Worm (Caenorhabditis elegans) whole organism, young adult: ENCODE measurements around the gene Y44A6D.5.

Source experiments
- F49E8.2 ChIP-seq: sonication (generic microtip); optimal IDR thresholded peaks from 3 replicates; lab custom pipeline; 2017; ENCODE audit warnings: missing genetic modification characterization, mild to moderate bottlenecking, missing compliant biosample characterization, antibody characterized with exemption, moderate library complexity; ENCODE audit not compliant: insufficient read depth
- ama-1 ChIP-seq, 3 experiments: fragments of 150-350 bp in 1 of 3; sonication (generic microtip) in 2 of 3; optimal IDR thresholded peaks; 2 replicates each; lab custom pipeline; 2014 to 2018; ENCODE audit warnings: missing biosample characterization in 2 of 3, missing genetic modification characterization in 2 of 3, missing genetic modification reagents in 2 of 3
- ccch-3 ChIP-seq: fragments of 200-800 bp; sonication (Bioruptor generic); optimal IDR thresholded peaks from 2 replicates; lab custom pipeline; 2018; ENCODE audit warnings: mild to moderate bottlenecking, missing genetic modification characterization, missing compliant biosample characterization
- hlh-26 ChIP-seq: fragments of 200-800 bp; sonication (Bioruptor generic); conservative IDR thresholded peaks from 2 replicates; pipeline ENCODE4 v1.3.6; 2022; ENCODE audit warnings: missing genetic modification reagents, missing genetic modification characterization, missing compliant biosample characterization
- lsl-1 ChIP-seq: fragments of 200-800 bp; sonication (Bioruptor generic); optimal IDR thresholded peaks from 2 replicates; lab custom pipeline; 2018; ENCODE audit warnings: mild to moderate bottlenecking, missing genetic modification characterization, moderate library complexity, missing compliant biosample characterization
- nfya-1 ChIP-seq: sonication (generic microtip); optimal IDR thresholded peaks from 2 replicates; lab custom pipeline; 2017; ENCODE audit warnings: antibody characterized with exemption, missing compliant biosample characterization, missing genetic modification characterization, borderline replicate concordance; ENCODE audit not compliant: insufficient read depth
- rec-8 ChIP-seq, 2 experiments: sonication (generic microtip); optimal IDR thresholded peaks; 2 replicates each; lab custom pipeline; 2016; ENCODE audit warnings: mild to moderate bottlenecking in 2 of 2, missing genetic modification characterization in 2 of 2, missing genetic modification reagents in 2 of 2, missing genotype in 2 of 2, missing biosample characterization in 1 of 2, missing compliant biosample characterization in 1 of 2, moderate library complexity in 1 of 2
- snpc-4 ChIP-seq, 5 experiments: fragments of 150-350 bp in 1 of 5; sonication (generic microtip) in 4 of 5; optimal IDR thresholded peaks; 2 replicates each; lab custom pipeline; 2014 to 2018; ENCODE audit warnings: missing genetic modification characterization in 5 of 5, missing biosample characterization in 3 of 5, antibody characterized with exemption in 2 of 5, mild to moderate bottlenecking in 2 of 5, missing compliant biosample characterization in 2 of 5, missing genotype in 2 of 5, moderate library complexity in 2 of 5, missing genetic modification reagents in 1 of 5
- somi-1 ChIP-seq: fragments of 200-800 bp; sonication (Bioruptor generic); optimal IDR thresholded peaks from 2 replicates; lab custom pipeline; 2018; ENCODE audit warnings: mild to moderate bottlenecking, missing genetic modification characterization, missing compliant biosample characterization
- unc-62 ChIP-seq: fragments of 150-350 bp; optimal IDR thresholded peaks from 2 replicates; lab custom pipeline; 2014; ENCODE audit warnings: missing biosample characterization, missing genetic modification reagents, missing genetic modification characterization
- xnd-1 ChIP-seq: sonication (generic microtip); optimal IDR thresholded peaks from 2 replicates; lab custom pipeline; 2016; ENCODE audit warnings: missing genotype, missing genetic modification reagents, missing genetic modification characterization, missing compliant biosample characterization

ce11 chrV:20789105-20789504 is 13.7 kb downstream of the Y44A6D.5 start, which contains the start of gene tpan-1:
- TF ChIP-seq rec-8 (tag; optimal IDR thresholded peaks at IDR 0.05; lab: Kevin White, UChicago) (no peak), F49E8.2 (no peak), snpc-4 (GFP tag; optimal IDR thresholded peaks at IDR 0.05; lab: Kevin White, UChicago) (no peak), snpc-4 (tag; optimal IDR thresholded peaks at IDR 0.05; lab: Kevin White, UChicago) (peak in 1 of 4 experiments; percentile 36), xnd-1 (tag; lab: Kevin White, UChicago) (no peak), unc-62 (no peak), hlh-26 (GFP tag; lab: Robert Waterston, UW) (no peak), somi-1 (no peak), ccch-3 (GFP tag; lab: Kevin White, UChicago) (no peak), lsl-1 (GFP tag; lab: Kevin White, UChicago) (no peak), nfya-1 (no peak), ama-1 (optimal IDR thresholded peaks at IDR 0.05; lab: Kevin White, UChicago) (no peak), ama-1 (GFP tag; optimal IDR thresholded peaks at IDR 0.05; lab: Kevin White, UChicago) (no peak)
